Fruit fly (Drosophila melanogaster) S2 (cell line): ENCODE results near the gene tefu.

Experiments used
- CG8478 ChIP-seq: fragments of >200 bp; optimal IDR thresholded peaks from 2 replicates; lab custom pipeline; 2018
- CTCF ChIP-seq, 2 experiments: fragments of >200 bp; optimal IDR thresholded peaks; 2 replicates each; lab custom pipeline; 2018

Gene tefu

dm6 chr3R:15242186-15243045 lies at the start of gene tefu, which contains the start of gene Hsc70-4:
Gene tefu (minus strand): TSS chr3R:15242236.
Gene Hsc70-4 (plus strand): TSS chr3R:15242687.
- TF ChIP-seq CTCF (optimal IDR thresholded peaks at IDR 0.05; lab: Kevin White, UChicago) (peak in 1 of 2 experiments; percentile 6), CG8478 (lab: Kevin White, UChicago) (no peak)

dm6 chr3R:15291551-15292223 lies 49.7 kb upstream of the tefu start:
- TF ChIP-seq CTCF (optimal IDR thresholded peaks at IDR 0.05; lab: Kevin White, UChicago) (no peak), CG8478 (lab: Kevin White, UChicago) (no peak)

dm6 chr3R:15290642-15291118 lies 48.6 kb upstream of the tefu start, which contains the start of gene CG45218:
Gene CG45218 (minus strand): TSS chr3R:15290799.
- TF ChIP-seq CG8478 (lab: Kevin White, UChicago) (no peak), CTCF (optimal IDR thresholded peaks at IDR 0.05; lab: Kevin White, UChicago) (no peak)

- no peak for TF ChIP-seq CG8478 (lab: Kevin White, UChicago)
- TF ChIP-seq CTCF (optimal IDR thresholded peaks at IDR 0.05; lab: Kevin White, UChicago) = no peak
Observed at dm6 chr3R:15289828-15290641, 48.0 kb upstream of the tefu start.

dm6 chr3R:15288802-15289201 lies 46.8 kb upstream of the tefu start:
- TF ChIP-seq CG8478 (lab: Kevin White, UChicago) (no peak), CTCF (optimal IDR thresholded peaks at IDR 0.05; lab: Kevin White, UChicago) (no peak)

dm6 chr3R:15287763-15288162 lies 45.7 kb upstream of the tefu start:
- TF ChIP-seq CTCF (optimal IDR thresholded peaks at IDR 0.05; lab: Kevin White, UChicago) (peak; percentile 51 to 64), CG8478 (lab: Kevin White, UChicago) (no peak)

dm6 chr3R:15286693-15287041 lies 44.6 kb upstream of the tefu start:
- TF ChIP-seq CTCF (optimal IDR thresholded peaks at IDR 0.05; lab: Kevin White, UChicago) = no peak
- TF ChIP-seq CG8478 (lab: Kevin White, UChicago) = no peak

dm6 chr3R:15286024-15286692 lies 44.1 kb upstream of the tefu start:
- TF ChIP-seq CTCF (optimal IDR thresholded peaks at IDR 0.05; lab: Kevin White, UChicago) (peak in 1 of 2 experiments; percentile 32), CG8478 (lab: Kevin White, UChicago) (no peak)

dm6 chr3R:15282982-15283809 lies 41.2 kb upstream of the tefu start:
- no peak for TF ChIP-seq CTCF (optimal IDR thresholded peaks at IDR 0.05; lab: Kevin White, UChicago)
- no peak for TF ChIP-seq CG8478 (lab: Kevin White, UChicago)

- no peak for TF ChIP-seq CTCF (optimal IDR thresholded peaks at IDR 0.05; lab: Kevin White, UChicago)
- TF ChIP-seq CG8478 (lab: Kevin White, UChicago) = no peak
Observed at dm6 chr3R:15282326-15282725, 40.3 kb upstream of the tefu start.

dm6 chr3R:15281335-15281963 lies 39.4 kb upstream of the tefu start:
- TF ChIP-seq CTCF (optimal IDR thresholded peaks at IDR 0.05; lab: Kevin White, UChicago) = no peak
- no peak for TF ChIP-seq CG8478 (lab: Kevin White, UChicago)

dm6 chr3R:15280619-15281334 lies 38.7 kb upstream of the tefu start:
- TF ChIP-seq CTCF (optimal IDR thresholded peaks at IDR 0.05; lab: Kevin White, UChicago) = no peak
- no peak for TF ChIP-seq CG8478 (lab: Kevin White, UChicago)
